Fruit fly (Drosophila melanogaster) whole organism, embryonic: ENCODE data around the gene Lcch3.

ENCODE experiments used
- CG6791 ChIP-seq: fragments of 200-800 bp; sonication (Bioruptor generic); IDR thresholded peaks from 3 replicates; pipeline ENCODE4 v1.3.6; 2022; ENCODE audit warnings: missing biosample characterization, missing genetic modification characterization; ENCODE audit not compliant: partially characterized antibody
- sim ChIP-seq: fragments of 200-800 bp; sonication (Bioruptor generic); IDR thresholded peaks from 2 replicates; pipeline ENCODE4 v1.3.6; 2022; ENCODE audit warnings: missing biosample characterization, missing genetic modification characterization

DNA sequence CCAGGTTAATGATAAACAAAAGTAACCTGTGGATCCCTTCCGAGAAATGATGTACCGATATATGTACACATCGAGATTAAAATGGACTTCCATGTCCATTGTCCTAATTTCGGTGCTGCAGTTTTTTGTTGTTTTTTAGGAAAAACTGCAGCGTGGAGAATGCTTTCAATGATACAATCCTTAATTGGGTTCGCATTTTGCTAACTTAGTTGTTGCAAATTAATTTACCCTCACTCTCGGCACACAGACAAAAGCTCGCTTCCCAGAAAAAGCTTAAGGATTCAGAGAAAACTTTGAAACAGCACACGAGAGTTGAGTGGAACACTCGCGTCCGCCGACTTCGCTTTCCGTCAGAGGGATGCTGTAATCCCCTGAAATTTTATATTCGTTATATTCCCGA, 14.3 kb upstream of the Lcch3 start, which contains the start of gene Lrp4:
- TF ChIP-seq CG6791 (GFP tag; lab: Robert Waterston, UW), result no peak
- TF ChIP-seq sim (GFP tag; lab: Robert Waterston, UW), result no peak
